Fruit fly (Drosophila melanogaster): ENCODE data around the gene Tpc1.
A peak's percentile ranks its signal among the peaks of the same experiment; 100 is the strongest.

Tpc1 gene

dm6 chr3R:10849515-10849973 is 32.4 kb downstream of the Tpc1 start, which contains the start of gene CG42394 (continued):
- TF ChIP-seq Adf1 (GFP tag; IDR thresholded peaks at IDR 0.05) (peak; percentile 82), CG1647 (GFP tag; optimal IDR thresholded peaks at IDR 0.05) (peak; percentile 34), gfzf (GFP tag; optimal IDR thresholded peaks at IDR 0.05) (no peak), Jarid2 (GFP tag; optimal IDR thresholded peaks at IDR 0.05) (peak; percentile 83), yki (optimal IDR thresholded peaks at IDR 0.05) (no peak), CG16813 (GFP tag; IDR thresholded peaks at IDR 0.05; ENCODE audit: partially characterized antibody) (0 out of 3 replicates have a peak, but pooled peaks have one; percentile 41), CG4730 (GFP tag; IDR thresholded peaks at IDR 0.05) (peak; percentile 85), Nf-YB (GFP tag; optimal IDR thresholded peaks at IDR 0.05) (peak; percentile 85), Spps (tag; optimal IDR thresholded peaks at IDR 0.05) (peak; percentile 96), D19A (tag; optimal IDR thresholded peaks at IDR 0.05) (peak; percentile 96), CG11696 (GFP tag; IDR thresholded peaks at IDR 0.05) (peak; percentile 88), scrt (GFP tag; optimal IDR thresholded peaks at IDR 0.05) (peak; percentile 90), bowl (GFP tag; IDR thresholded peaks at IDR 0.05) (peak; percentile 87), tx (GFP tag; optimal IDR thresholded peaks at IDR 0.05) (peak; percentile 17), cwo (GFP tag; optimal IDR thresholded peaks at IDR 0.05) (peak; percentile 95), Dfd (GFP tag; optimal IDR thresholded peaks at IDR 0.05) (no peak), tna (GFP tag; IDR thresholded peaks at IDR 0.05; ENCODE audit: partially characterized antibody) (no peak), CG2116 (GFP tag; optimal IDR thresholded peaks at IDR 0.05) (peak; percentile 76), nerfin-2 (GFP tag; IDR thresholded peaks at IDR 0.05; ENCODE audit: partially characterized antibody) (peak; percentile 39), CG10654 (GFP tag; optimal IDR thresholded peaks at IDR 0.05) (peak; percentile 89), caup (GFP tag; optimal IDR thresholded peaks at IDR 0.05; ENCODE audit: severe bottlenecking) (peak; percentile 95), CG4328 (GFP tag; optimal IDR thresholded peaks at IDR 0.05) (peak; percentile 86), lmd (GFP tag; IDR thresholded peaks at IDR 0.05) (peak; percentile 93), CTCF (GFP tag; optimal IDR thresholded peaks at IDR 0.05) (peak; percentile 67), HmgZ (tag; optimal IDR thresholded peaks at IDR 0.05) (peak; percentile 89), CG31441 (GFP tag; IDR thresholded peaks at IDR 0.05) (peak; percentile 99), MBD-R2 (GFP tag; IDR thresholded peaks at IDR 0.05) (peak; percentile 85), CG31365 (tag; optimal IDR thresholded peaks at IDR 0.05) (peak; percentile 40), CG31388 (GFP tag; optimal IDR thresholded peaks at IDR 0.05) (peak; percentile 84), YL-1 (GFP tag; optimal IDR thresholded peaks at IDR 0.05) (peak; percentile 80), nau (GFP tag; optimal IDR thresholded peaks at IDR 0.05) (no peak), phol (tag; optimal IDR thresholded peaks at IDR 0.05) (peak; percentile 98), Xbp1 (GFP tag; optimal IDR thresholded peaks at IDR 0.05) (peak; percentile 91), CG13894 (tag; optimal IDR thresholded peaks at IDR 0.05) (peak; percentile 86), CG7928 (GFP tag; optimal IDR thresholded peaks at IDR 0.05) (peak; percentile 73), hth (optimal IDR thresholded peaks at IDR 0.05) (no peak), CG6791 (GFP tag; IDR thresholded peaks at IDR 0.05; ENCODE audit: partially characterized antibody) (peak; percentile 48; the same call in 1 of the 3 replicates), fd96Cb (tag; optimal IDR thresholded peaks at IDR 0.05) (peak; percentile 97), CG14014 (GFP tag; IDR thresholded peaks at IDR 0.05) (peak; percentile 95), repo (GFP tag; optimal IDR thresholded peaks at IDR 0.05) (peak; percentile 39), Oli (tag; optimal IDR thresholded peaks at IDR 0.05) (peak; percentile 95), CG1024 (GFP tag; IDR thresholded peaks at IDR 0.05) (peak; percentile 90), Opbp (GFP tag; IDR thresholded peaks at IDR 0.05; ENCODE audit: partially characterized antibody) (no peak), CG9876 (GFP tag; optimal IDR thresholded peaks at IDR 0.05) (no peak), hb (GFP tag; IDR thresholded peaks at IDR 0.05; ENCODE audit: partially characterized antibody) (no peak), ci (GFP tag; IDR thresholded peaks at IDR 0.05) (peak; percentile 96), CG10565 (GFP tag; optimal IDR thresholded peaks at IDR 0.05) (peak; percentile 82), CG6689 (GFP tag; IDR thresholded peaks at IDR 0.05) (peak; percentile 93), CG1602 (GFP tag; optimal IDR thresholded peaks at IDR 0.05) (peak; percentile 92), esg (GFP tag; conservative IDR thresholded peaks at IDR 0.05) (peak; percentile 88), CG9609 (GFP tag; optimal IDR thresholded peaks at IDR 0.05) (peak; percentile 41)
